Fruit fly (Drosophila melanogaster) whole organism, embryonic: ENCODE data around the gene Tom70.

Source experiments
- Blimp-1 ChIP-seq: fragments of 200-800 bp; sonication (Bioruptor generic); optimal IDR thresholded peaks from 3 replicates; lab custom pipeline; 2018; ENCODE audit warnings: missing biosample characterization, missing genetic modification characterization, mild to moderate bottlenecking, moderate library complexity, missing genetic modification reagents
- BtbVII ChIP-seq: fragments of 200-800 bp; sonication (Bioruptor generic); optimal IDR thresholded peaks from 3 replicates; lab custom pipeline; 2017; ENCODE audit warnings: missing biosample characterization, mild to moderate bottlenecking, missing genetic modification characterization
- CG10274 ChIP-seq: fragments of 200-800 bp; sonication (Bioruptor generic); optimal IDR thresholded peaks from 3 replicates; lab custom pipeline; 2017; ENCODE audit warnings: missing biosample characterization, mild to moderate bottlenecking, missing genetic modification characterization
- CG10321 ChIP-seq: fragments of 200-800 bp; sonication (Bioruptor generic); IDR thresholded peaks from 2 replicates; pipeline ENCODE4 v1.3.6; 2022; ENCODE audit warnings: missing biosample characterization, missing genetic modification characterization
- CG12071 ChIP-seq: fragments of 200-800 bp; sonication (Bioruptor generic); optimal IDR thresholded peaks from 3 replicates; lab custom pipeline; 2018; ENCODE audit warnings: missing biosample characterization, mild to moderate bottlenecking, missing genetic modification characterization
- CG12155 ChIP-seq: fragments of 200-800 bp; sonication (Bioruptor generic); optimal IDR thresholded peaks from 3 replicates; lab custom pipeline; 2016; ENCODE audit warnings: missing biosample characterization, missing genetic modification characterization
- CG12236 ChIP-seq: fragments of 200-800 bp; sonication (Bioruptor generic); optimal IDR thresholded peaks from 2 replicates; lab custom pipeline; 2016; ENCODE audit warnings: missing biosample characterization, missing genetic modification characterization
- CG15073 ChIP-seq: fragments of 200-800 bp; sonication (Bioruptor generic); optimal IDR thresholded peaks from 2 replicates; lab custom pipeline; 2016; ENCODE audit warnings: missing biosample characterization, missing genetic modification characterization
- CG1529 ChIP-seq: fragments of 200-800 bp; sonication (Bioruptor generic); optimal IDR thresholded peaks from 3 replicates; lab custom pipeline; 2018; ENCODE audit warnings: missing biosample characterization, missing genetic modification characterization
- CG1647 ChIP-seq: fragments of 200-800 bp; sonication (Bioruptor generic); optimal IDR thresholded peaks from 3 replicates; lab custom pipeline; 2016; ENCODE audit warnings: missing biosample characterization, missing genetic modification characterization
- CG16815 ChIP-seq: fragments of 200-800 bp; sonication (Bioruptor generic); optimal IDR thresholded peaks from 3 replicates; lab custom pipeline; 2017; ENCODE audit warnings: missing biosample characterization, mild to moderate bottlenecking, missing genetic modification characterization
- CG17829 ChIP-seq: fragments of 200-800 bp; optimal IDR thresholded peaks from 2 replicates; lab custom pipeline; 2019; ENCODE audit warnings: missing biosample characterization, mild to moderate bottlenecking, missing genetic modification characterization, moderate library complexity
- CG17912 ChIP-seq: fragments of 200-800 bp; sonication (Bioruptor generic); optimal IDR thresholded peaks from 2 replicates; lab custom pipeline; 2018; ENCODE audit warnings: missing biosample characterization, mild to moderate bottlenecking, missing genetic modification characterization
- CG18262 ChIP-seq: fragments of 200-800 bp; optimal IDR thresholded peaks from 3 replicates; lab custom pipeline; 2019; ENCODE audit warnings: missing biosample characterization, mild to moderate bottlenecking, missing genetic modification characterization, moderate library complexity
- CG30431 ChIP-seq: fragments of 200-800 bp; sonication (Bioruptor generic); optimal IDR thresholded peaks from 2 replicates; lab custom pipeline; 2017; ENCODE audit warnings: missing biosample characterization, missing genetic modification characterization
- CG3847 ChIP-seq: fragments of 200-800 bp; sonication (Bioruptor generic); IDR thresholded peaks from 2 replicates; pipeline ENCODE4 v1.3.6; 2022; ENCODE audit warnings: missing biosample characterization, missing genetic modification characterization
- CG7839 ChIP-seq: fragments of 200-800 bp; sonication (Bioruptor generic); optimal IDR thresholded peaks from 3 replicates; lab custom pipeline; 2018; ENCODE audit warnings: missing biosample characterization, mild to moderate bottlenecking, missing genetic modification characterization, moderate library complexity
- CG8281 ChIP-seq: fragments of 200-800 bp; sonication (Bioruptor generic); optimal IDR thresholded peaks from 2 replicates; lab custom pipeline; 2018; ENCODE audit warnings: missing biosample characterization, mild to moderate bottlenecking, missing genetic modification characterization, moderate library complexity
- CG8478 ChIP-seq: fragments of >200 bp; optimal IDR thresholded peaks from 2 replicates; lab custom pipeline; 2018
- CG9437 ChIP-seq: fragments of 200-800 bp; sonication (Bioruptor generic); optimal IDR thresholded peaks from 2 replicates; lab custom pipeline; 2018; ENCODE audit warnings: missing biosample characterization, mild to moderate bottlenecking, missing genetic modification characterization
- CTCF ChIP-seq: fragments of 200-800 bp; sonication (Bioruptor generic); optimal IDR thresholded peaks from 2 replicates; lab custom pipeline; 2017; ENCODE audit warnings: missing biosample characterization, mild to moderate bottlenecking, missing genetic modification characterization, moderate library complexity
- CoRest ChIP-seq: fragments of 200-800 bp; sonication (Bioruptor generic); optimal IDR thresholded peaks from 3 replicates; lab custom pipeline; 2018; ENCODE audit warnings: missing biosample characterization, mild to moderate bottlenecking, missing genetic modification characterization, moderate library complexity
- Dad ChIP-seq: fragments of 200-800 bp; sonication (Bioruptor generic); optimal IDR thresholded peaks from 3 replicates; lab custom pipeline; 2016; ENCODE audit warnings: missing biosample characterization, missing genetic modification characterization
- Dll ChIP-seq: fragments of 200-800 bp; sonication (Bioruptor generic); IDR thresholded peaks from 4 replicates; pipeline ENCODE4 v1.3.6; 2022; ENCODE audit warnings: missing biosample characterization, missing genetic modification characterization; ENCODE audit not compliant: partially characterized antibody
- GATAe ChIP-seq: fragments of 200-800 bp; sonication (Bioruptor generic); conservative IDR thresholded peaks from 2 replicates; pipeline ENCODE4 v1.3.6; 2022; ENCODE audit warnings: missing biosample characterization, missing genetic modification characterization
- Hr78 ChIP-seq, 2 experiments: fragments of 200-800 bp in 1 of 2; fragments of >200 bp in 1 of 2; sonication (Bioruptor generic) in 1 of 2; optimal IDR thresholded peaks; 2 replicates each; lab custom pipeline; 2017 to 2019; ENCODE audit warnings: missing biosample characterization in 2 of 2, missing genetic modification characterization in 2 of 2, mild to moderate bottlenecking in 1 of 2, moderate library complexity in 1 of 2
- MESR4 ChIP-seq: fragments of 200-800 bp; sonication (Bioruptor generic); optimal IDR thresholded peaks from 2 replicates; lab custom pipeline; 2018; ENCODE audit warnings: missing biosample characterization, mild to moderate bottlenecking, missing genetic modification characterization, moderate library complexity
- Max ChIP-seq: fragments of 200-800 bp; sonication (Bioruptor generic); optimal IDR thresholded peaks from 2 replicates; lab custom pipeline; 2016; ENCODE audit warnings: missing biosample characterization, mild to moderate bottlenecking, missing genetic modification characterization
- NC2α ChIP-seq: fragments of 200-800 bp; sonication (Bioruptor generic); optimal IDR thresholded peaks from 2 replicates; lab custom pipeline; 2016; ENCODE audit warnings: missing biosample characterization, missing genetic modification characterization
- Pdp1 ChIP-seq, 2 experiments: fragments of 200-800 bp; sonication (Bioruptor generic); optimal IDR thresholded peaks; 3 replicates each; lab custom pipeline; 2016; ENCODE audit warnings: missing biosample characterization in 2 of 2, missing genetic modification characterization in 2 of 2, mild to moderate bottlenecking in 1 of 2, moderate library complexity in 1 of 2
- Side ChIP-seq: fragments of 200-800 bp; sonication (Bioruptor generic); optimal IDR thresholded peaks from 2 replicates; lab custom pipeline; 2016; ENCODE audit warnings: missing biosample characterization, missing genetic modification characterization
- Sry-β ChIP-seq: fragments of 200-800 bp; sonication (Bioruptor generic); optimal IDR thresholded peaks from 2 replicates; lab custom pipeline; 2018; ENCODE audit warnings: missing biosample characterization, mild to moderate bottlenecking, missing genetic modification characterization, moderate library complexity
- Sry-δ ChIP-seq: fragments of 200-800 bp; sonication (Bioruptor generic); optimal IDR thresholded peaks from 2 replicates; lab custom pipeline; 2016; ENCODE audit warnings: missing biosample characterization, missing genetic modification characterization
- abd-A ChIP-seq: fragments of 200-800 bp; sonication (Bioruptor generic); optimal IDR thresholded peaks from 3 replicates; lab custom pipeline; 2019; ENCODE audit warnings: missing biosample characterization, mild to moderate bottlenecking, missing genetic modification characterization, moderate library complexity
- bowl ChIP-seq: fragments of 200-800 bp; sonication (Bioruptor generic); IDR thresholded peaks from 2 replicates; pipeline ENCODE4 v1.3.6; 2022; ENCODE audit warnings: missing biosample characterization, missing genetic modification characterization
- btn ChIP-seq: fragments of 200-800 bp; sonication (Bioruptor generic); optimal IDR thresholded peaks from 2 replicates; lab custom pipeline; 2016; ENCODE audit warnings: missing biosample characterization, missing genetic modification characterization
- caup ChIP-seq: fragments of 200-800 bp; sonication (Bioruptor generic); optimal IDR thresholded peaks from 3 replicates; lab custom pipeline; 2017; ENCODE audit warnings: missing biosample characterization, mild to moderate bottlenecking, missing genetic modification characterization, moderate library complexity; ENCODE audit not compliant: severe bottlenecking
- cg ChIP-seq: fragments of 200-800 bp; sonication (Bioruptor generic); optimal IDR thresholded peaks from 3 replicates; lab custom pipeline; 2019; ENCODE audit warnings: missing biosample characterization, mild to moderate bottlenecking, missing genetic modification characterization, moderate library complexity
- cwo ChIP-seq: fragments of 200-800 bp; sonication (Bioruptor generic); optimal IDR thresholded peaks from 3 replicates; lab custom pipeline; 2017; ENCODE audit warnings: missing biosample characterization, missing genetic modification characterization, mild to moderate bottlenecking, moderate library complexity, missing genetic modification reagents
- ftz-f1 ChIP-seq: fragments of 200-800 bp; sonication (Bioruptor generic); optimal IDR thresholded peaks from 2 replicates; lab custom pipeline; 2016; ENCODE audit warnings: missing biosample characterization, missing genetic modification characterization
- grn ChIP-seq: fragments of 200-800 bp; sonication (Bioruptor generic); optimal IDR thresholded peaks from 3 replicates; lab custom pipeline; 2017; ENCODE audit warnings: missing biosample characterization, missing genetic modification characterization
- nom ChIP-seq: fragments of 200-800 bp; sonication (Bioruptor generic); optimal IDR thresholded peaks from 2 replicates; lab custom pipeline; 2017; ENCODE audit warnings: missing biosample characterization, missing genetic modification characterization, mild to moderate bottlenecking, moderate library complexity, missing genetic modification reagents
- onecut ChIP-seq: fragments of 200-800 bp; sonication (Bioruptor generic); IDR thresholded peaks from 2 replicates; pipeline ENCODE4 v1.3.6; 2022; ENCODE audit warnings: missing biosample characterization, missing genetic modification characterization
- pfk ChIP-seq: fragments of 200-800 bp; sonication (Bioruptor generic); optimal IDR thresholded peaks from 2 replicates; lab custom pipeline; 2018; ENCODE audit warnings: missing biosample characterization, mild to moderate bottlenecking, missing genetic modification characterization, moderate library complexity
- pros ChIP-seq: fragments of 200-800 bp; sonication (Bioruptor generic); optimal IDR thresholded peaks from 3 replicates; lab custom pipeline; 2019; ENCODE audit warnings: missing biosample characterization, mild to moderate bottlenecking, missing genetic modification characterization, moderate library complexity
- pum ChIP-seq: fragments of 200-800 bp; sonication (Bioruptor generic); optimal IDR thresholded peaks from 2 replicates; lab custom pipeline; 2016; ENCODE audit warnings: missing biosample characterization, missing genetic modification characterization
- pzg ChIP-seq: fragments of 200-800 bp; sonication (Bioruptor generic); optimal IDR thresholded peaks from 3 replicates; lab custom pipeline; 2018; ENCODE audit warnings: missing biosample characterization, mild to moderate bottlenecking, missing genetic modification characterization, moderate library complexity
- seq ChIP-seq: fragments of 200-800 bp; sonication (Bioruptor generic); IDR thresholded peaks from 2 replicates; pipeline ENCODE4 v1.3.6; 2022; ENCODE audit warnings: missing biosample characterization, missing genetic modification characterization
- slou ChIP-seq: fragments of 200-800 bp; sonication (Bioruptor generic); optimal IDR thresholded peaks from 3 replicates; lab custom pipeline; 2016; ENCODE audit warnings: missing biosample characterization, missing genetic modification characterization
- vfl ChIP-seq: fragments of 200-800 bp; sonication (Bioruptor generic); optimal IDR thresholded peaks from 2 replicates; lab custom pipeline; 2016; ENCODE audit warnings: missing biosample characterization, missing genetic modification characterization
- wek ChIP-seq: fragments of 200-800 bp; sonication (Bioruptor generic); optimal IDR thresholded peaks from 3 replicates; lab custom pipeline; 2018; ENCODE audit warnings: missing biosample characterization, mild to moderate bottlenecking, missing genetic modification characterization, moderate library complexity

Gene Tom70

DNA sequence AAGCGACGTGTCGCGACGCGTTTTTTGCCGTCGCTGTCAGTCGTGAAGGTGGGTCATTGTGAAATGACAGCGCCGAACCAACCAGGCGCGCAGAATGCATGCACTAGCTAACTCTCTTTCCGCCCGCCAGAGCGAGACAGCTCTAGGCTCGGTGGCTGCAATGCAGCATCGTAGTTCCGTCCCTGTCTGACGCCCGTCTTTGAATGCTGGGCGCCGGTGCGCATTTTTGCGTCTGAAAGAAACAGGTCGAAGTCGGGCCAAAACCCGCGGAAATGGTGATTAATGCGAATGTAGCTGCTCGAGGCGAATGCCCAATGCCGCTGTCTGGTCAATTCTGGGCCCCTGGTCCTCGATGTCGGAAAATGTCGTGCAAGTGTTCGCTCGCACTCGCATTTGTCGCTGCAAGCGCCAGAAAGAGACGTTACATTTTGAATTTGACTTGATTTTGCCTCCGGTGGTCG, 30.9 kb downstream of the Tom70 start (continued):
- TF ChIP-seq NC2α, result peak; percentile 33
- TF ChIP-seq pfk (GFP tag; lab: Kevin White, UChicago), result peak; percentile 76
- TF ChIP-seq CG12155 (GFP tag; lab: Kevin White, UChicago), result peak; percentile 57
- peak; percentile 45 for TF ChIP-seq Blimp-1 (GFP tag; lab: Kevin White, UChicago)
- TF ChIP-seq CG16815, result no peak
- TF ChIP-seq seq, result no peak
- TF ChIP-seq Max (GFP tag; lab: Kevin White, UChicago), result peak; percentile 26
- TF ChIP-seq CG17912 (GFP tag; lab: Kevin White, UChicago), result peak; percentile 98
- no peak for TF ChIP-seq CG9437 (GFP tag; lab: Kevin White, UChicago)
- TF ChIP-seq Hr78 (GFP tag; optimal IDR thresholded peaks at IDR 0.05; lab: Kevin White, UChicago), result peak in 1 of 2 experiments; percentile 94
- TF ChIP-seq Sry-β (GFP tag; lab: Kevin White, UChicago), result peak; percentile 46
- TF ChIP-seq onecut, result peak; percentile 92
- peak; percentile 98 for TF ChIP-seq ftz-f1 (GFP tag; lab: Kevin White, UChicago)
- TF ChIP-seq wek (GFP tag; lab: Kevin White, UChicago), result peak; percentile 58
- peak; percentile 79 for TF ChIP-seq CTCF (GFP tag; lab: Kevin White, UChicago)
- TF ChIP-seq grn (GFP tag; lab: Kevin White, UChicago), result peak; percentile 5
- peak; percentile 16 for TF ChIP-seq Side (GFP tag; lab: Kevin White, UChicago)
- TF ChIP-seq CG10274 (GFP tag; lab: Kevin White, UChicago), result peak; percentile 13
- TF ChIP-seq slou, result no peak
- no peak for TF ChIP-seq CG15073 (GFP tag; lab: Kevin White, UChicago)
- no peak for TF ChIP-seq CG30431 (GFP tag; lab: Kevin White, UChicago)
- TF ChIP-seq CG1529 (GFP tag; lab: Kevin White, UChicago), result peak; percentile 50
- peak; percentile 95 for TF ChIP-seq nom (GFP tag; lab: Kevin White, UChicago)
- TF ChIP-seq cwo (GFP tag; lab: Kevin White, UChicago), result peak; percentile 94
- TF ChIP-seq abd-A (tag; lab: Kevin White, UChicago), result peak; percentile 100
- peak; percentile 59 for TF ChIP-seq CG7839 (tag; lab: Kevin White, UChicago)
- TF ChIP-seq CG17829 (tag; lab: Kevin White, UChicago), result peak; percentile 85
- TF ChIP-seq CG8478 (lab: Kevin White, UChicago), result peak; percentile 94
- no peak for TF ChIP-seq CG10321 (GFP tag; lab: Robert Waterston, UW)
- TF ChIP-seq Pdp1 (GFP tag; optimal IDR thresholded peaks at IDR 0.05; lab: Kevin White, UChicago), result peak; percentile 3 to 77
- peak; percentile 90 for TF ChIP-seq CG18262
- peak; percentile 5 for TF ChIP-seq pum (GFP tag; lab: Kevin White, UChicago)
- TF ChIP-seq GATAe (GFP tag; lab: Robert Waterston, UW), result no peak
- peak; percentile 32 for TF ChIP-seq MESR4
- no peak for TF ChIP-seq bowl (GFP tag; lab: Robert Waterston, UW)
- peak; percentile 77 for TF ChIP-seq BtbVII (GFP tag; lab: Kevin White, UChicago)
- peak; percentile 23 for TF ChIP-seq vfl (GFP tag; lab: Kevin White, UChicago)
- peak; percentile 45 for TF ChIP-seq caup (GFP tag; lab: Kevin White, UChicago)
- TF ChIP-seq cg (GFP tag; lab: Kevin White, UChicago), result peak; percentile 69
- TF ChIP-seq CG12236 (GFP tag; lab: Kevin White, UChicago), result peak; percentile 16
- TF ChIP-seq btn (GFP tag; lab: Kevin White, UChicago), result peak; percentile 62
- no peak for TF ChIP-seq Dll (GFP tag; lab: Robert Waterston, UW)
- TF ChIP-seq CG8281 (tag; lab: Kevin White, UChicago), result no peak
- TF ChIP-seq Dad (GFP tag; lab: Kevin White, UChicago), result peak; percentile 51
- TF ChIP-seq CG3847 (GFP tag; lab: Robert Waterston, UW), result no peak
- TF ChIP-seq CG12071 (GFP tag; lab: Kevin White, UChicago), result peak; percentile 80
- TF ChIP-seq Sry-δ (GFP tag; lab: Kevin White, UChicago), result peak; percentile 15
- TF ChIP-seq CoRest (tag; lab: Kevin White, UChicago), result peak; percentile 21
- peak; percentile 24 for TF ChIP-seq CG1647
- peak; percentile 37 for TF ChIP-seq pzg
- TF ChIP-seq pros (GFP tag; lab: Kevin White, UChicago), result peak; percentile 99
